5 worm cellular contexts compared by ENCODE assay signal in the genomic region with DNA sequence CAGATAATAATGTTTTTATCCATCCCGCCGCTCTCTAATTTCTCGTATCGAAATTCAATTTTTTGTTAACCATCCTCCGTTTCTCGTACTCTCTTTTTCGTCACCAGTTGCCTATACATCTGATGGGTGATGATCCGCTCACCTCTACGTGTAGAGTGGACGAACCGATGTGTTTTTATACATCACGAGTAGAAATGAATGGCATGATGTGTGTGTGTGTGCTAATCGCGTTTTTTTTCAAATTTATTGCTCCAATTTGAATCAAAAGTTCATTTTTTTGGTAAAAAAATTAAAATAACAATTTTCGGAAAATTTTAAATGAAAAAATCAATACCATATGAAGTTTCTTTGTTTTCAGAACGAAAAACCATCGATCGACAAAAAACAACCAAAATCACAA.
TF ChIP-seq lines count a peak whose summit lies in the region.

No protein-coding gene starts in this region.

TF ChIP-seq in whole organism, L1 larva, 84 proteins besides CTCF, POLR2A, EP300 and RAD21:
- TF ChIP-seq unc-30 (tag; optimal IDR thresholded peaks at IDR 0.05; lab: Kevin White, UChicago) (no peak), efl-1 (optimal IDR thresholded peaks at IDR 0.05; lab: Kevin White, UChicago) (no peak), efl-1 (GFP tag; optimal IDR thresholded peaks at IDR 0.05 in 1 of 2; lab: Kevin White, UChicago) (peak in 1 of 2 experiments; percentile 88), lin-14 (GFP tag; optimal IDR thresholded peaks at IDR 0.05; lab: Kevin White, UChicago) (peak; percentile 28), nhr-77 (tag; optimal IDR thresholded peaks at IDR 0.05; lab: Kevin White, UChicago) (no peak), snu-23 (GFP tag; optimal IDR thresholded peaks at IDR 0.05; lab: Kevin White, UChicago) (peak; percentile 44), alr-1 (tag; optimal IDR thresholded peaks at IDR 0.05; lab: Kevin White, UChicago; ENCODE audit: borderline replicate concordance) (no peak), nhr-237 (tag; optimal IDR thresholded peaks at IDR 0.05; lab: Kevin White, UChicago) (no peak), fkh-4 (tag; optimal IDR thresholded peaks at IDR 0.05; lab: Kevin White, UChicago; ENCODE audit: borderline replicate concordance) (no peak), nhr-47 (tag; optimal IDR thresholded peaks at IDR 0.05; lab: Kevin White, UChicago) (no peak), lin-35 (GFP tag; optimal IDR thresholded peaks at IDR 0.05; lab: Kevin White, UChicago) (peak in 1 of 2 experiments; percentile 54), rnt-1 (tag; optimal IDR thresholded peaks at IDR 0.05; lab: Kevin White, UChicago) (peak; percentile 2), aha-1 (tag; optimal IDR thresholded peaks at IDR 0.05; lab: Kevin White, UChicago) (no peak), blmp-1 (tag; optimal IDR thresholded peaks at IDR 0.05; lab: Kevin White, UChicago) (peak; percentile 2), nhr-85 (tag; lab: Kevin White, UChicago) (peak; percentile 68)

TF ChIP-seq in whole organism, L2 larva, 48 proteins besides CTCF, POLR2A, EP300 and RAD21:
- TF ChIP-seq lin-13 (GFP tag; optimal IDR thresholded peaks at IDR 0.05; lab: Kevin White, UChicago) (no peak), nhr-129 (tag; optimal IDR thresholded peaks at IDR 0.05; lab: Kevin White, UChicago) (peak; percentile 19), peb-1 (tag; optimal IDR thresholded peaks at IDR 0.05; lab: Kevin White, UChicago) (no peak), zag-1 (tag; optimal IDR thresholded peaks at IDR 0.05; lab: Kevin White, UChicago) (no peak), elt-3 (tag; optimal IDR thresholded peaks at IDR 0.05; lab: Kevin White, UChicago) (no peak)

TF ChIP-seq in whole organism, L3 larva, 47 proteins besides CTCF, POLR2A, EP300 and RAD21:
- TF ChIP-seq egl-5 (tag; optimal IDR thresholded peaks at IDR 0.05; lab: Kevin White, UChicago) (peak; percentile 17), ceh-9 (tag; optimal IDR thresholded peaks at IDR 0.05; lab: Kevin White, UChicago) (no peak), nhr-23 (tag; optimal IDR thresholded peaks at IDR 0.05; lab: Kevin White, UChicago) (no peak), hmg-11 (tag; optimal IDR thresholded peaks at IDR 0.05; lab: Kevin White, UChicago) (no peak)

TF ChIP-seq in whole organism, L4 larva, 104 proteins besides CTCF, POLR2A, EP300 and RAD21:
- TF ChIP-seq zfp-2 (tag; optimal IDR thresholded peaks at IDR 0.05; lab: Kevin White, UChicago) (no peak), aha-1 (tag; lab: Kevin White, UChicago) (peak; percentile 41), hmg-1.1 (GFP tag; IDR thresholded peaks at IDR 0.05; lab: Robert Waterston, UW) (no peak), Y5F2A.4 (GFP tag; optimal IDR thresholded peaks at IDR 0.05; lab: Kevin White, UChicago) (no peak), hlh-30 (tag; optimal IDR thresholded peaks at IDR 0.05; lab: Kevin White, UChicago; ENCODE audit: insufficient read depth) (peak; percentile 64)
TF ChIP-seq in whole organism, L4 larva: peak in this region for 2.

TF ChIP-seq in whole organism, young adult, 124 proteins besides CTCF, POLR2A, EP300 and RAD21:
- TF ChIP-seq ceh-27 (GFP tag; optimal IDR thresholded peaks at IDR 0.05; lab: Kevin White, UChicago) (no peak), cebp-1 (GFP tag; IDR thresholded peaks at IDR 0.05; lab: Robert Waterston, UW) (0 out of 2 replicates have a peak, but pooled peaks have one; percentile 19), cebp-1 (tag; optimal IDR thresholded peaks at IDR 0.05; lab: Kevin White, UChicago) (no peak), lir-1 (GFP tag; conservative IDR thresholded peaks at IDR 0.05; lab: Robert Waterston, UW) (no peak), ztf-6 (GFP tag; IDR thresholded peaks at IDR 0.05; lab: Robert Waterston, UW) (no peak), let-526 (GFP tag; IDR thresholded peaks at IDR 0.05; lab: Robert Waterston, UW) (no peak), F37B4.10 (GFP tag; IDR thresholded peaks at IDR 0.05; lab: Robert Waterston, UW) (no peak)
